Fruit fly (Drosophila melanogaster) whole organism, prepupa: ENCODE results near the gene CG11396.
A peak's percentile ranks its signal among the peaks of the same experiment; 100 is the strongest.

Experiments used
- Blimp-1 ChIP-seq: fragments of 200-800 bp; sonication (Bioruptor generic); optimal IDR thresholded peaks from 3 replicates; lab custom pipeline; 2017; ENCODE audit warnings: missing biosample characterization, missing genetic modification characterization, mild to moderate bottlenecking, moderate library complexity, missing genetic modification reagents
- CG10631 ChIP-seq: fragments of 200-800 bp; sonication (Bioruptor generic); optimal IDR thresholded peaks from 2 replicates; lab custom pipeline; 2016; ENCODE audit warnings: missing biosample characterization, missing genetic modification characterization
- CG15336 ChIP-seq: fragments of 200-800 bp; sonication (Bioruptor generic); IDR thresholded peaks from 2 replicates; pipeline ENCODE4 v1.3.6; 2022; ENCODE audit warnings: missing biosample characterization, missing genetic modification characterization
- CG16779 ChIP-seq: fragments of 200-800 bp; sonication (Bioruptor generic); optimal IDR thresholded peaks from 3 replicates; lab custom pipeline; 2017; ENCODE audit warnings: missing biosample characterization, mild to moderate bottlenecking, missing genetic modification characterization
- CG31627 ChIP-seq: fragments of 200-800 bp; sonication (Bioruptor generic); optimal IDR thresholded peaks from 3 replicates; lab custom pipeline; 2016; ENCODE audit warnings: missing biosample characterization, missing genetic modification characterization
- CG32006 ChIP-seq: fragments of 200-800 bp; sonication (Bioruptor generic); optimal IDR thresholded peaks from 3 replicates; lab custom pipeline; 2017; ENCODE audit warnings: missing biosample characterization, mild to moderate bottlenecking, missing genetic modification characterization
- CG34406 ChIP-seq: fragments of 200-800 bp; sonication (Bioruptor generic); optimal IDR thresholded peaks from 3 replicates; lab custom pipeline; 2016; ENCODE audit warnings: missing biosample characterization, missing genetic modification characterization
- CG4318 ChIP-seq: fragments of 200-800 bp; sonication (Bioruptor generic); optimal IDR thresholded peaks from 3 replicates; lab custom pipeline; 2017; ENCODE audit warnings: missing biosample characterization, mild to moderate bottlenecking, missing genetic modification characterization
- CG6163 ChIP-seq: fragments of 200-800 bp; sonication (Bioruptor generic); IDR thresholded peaks from 3 replicates; pipeline ENCODE4 v1.3.6; 2022; ENCODE audit warnings: missing biosample characterization, missing genetic modification characterization
- CG6792 ChIP-seq: fragments of 200-800 bp; sonication (Bioruptor generic); optimal IDR thresholded peaks from 3 replicates; lab custom pipeline; 2016; ENCODE audit warnings: missing biosample characterization, missing genetic modification characterization
- CG7368 ChIP-seq: fragments of 200-800 bp; sonication (Bioruptor generic); optimal IDR thresholded peaks from 3 replicates; lab custom pipeline; 2016; ENCODE audit warnings: missing biosample characterization, missing genetic modification characterization
- CG8319 ChIP-seq: fragments of 200-800 bp; sonication (Bioruptor generic); optimal IDR thresholded peaks from 3 replicates; lab custom pipeline; 2016; ENCODE audit warnings: missing biosample characterization, missing genetic modification characterization
- CG8632 ChIP-seq: fragments of 200-800 bp; sonication (Bioruptor generic); optimal IDR thresholded peaks from 3 replicates; lab custom pipeline; 2016; ENCODE audit warnings: missing biosample characterization, missing genetic modification characterization
- CG9139 ChIP-seq: fragments of 200-800 bp; sonication (Bioruptor generic); optimal IDR thresholded peaks from 3 replicates; lab custom pipeline; 2017; ENCODE audit warnings: missing biosample characterization, mild to moderate bottlenecking, missing genetic modification characterization
- Eip75B ChIP-seq: fragments of 200-800 bp; sonication (Bioruptor generic); optimal IDR thresholded peaks from 3 replicates; lab custom pipeline; 2016; ENCODE audit warnings: missing biosample characterization, missing genetic modification characterization
- Eip78C ChIP-seq: fragments of 200-800 bp; sonication (Bioruptor generic); peaks from one replicate; lab custom pipeline; 2016; ENCODE audit warnings: missing biosample characterization, missing genetic modification characterization
- Eip93F ChIP-seq: fragments of 200-800 bp; sonication (Bioruptor generic); optimal IDR thresholded peaks from 2 replicates; lab custom pipeline; 2016; ENCODE audit warnings: missing biosample characterization, mild to moderate bottlenecking, missing genetic modification characterization
- Ets96B ChIP-seq: fragments of 200-800 bp; optimal IDR thresholded peaks from 2 replicates; lab custom pipeline; 2019; ENCODE audit warnings: missing biosample characterization, mild to moderate bottlenecking, missing genetic modification characterization, moderate library complexity
- Hr39 ChIP-seq: fragments of 200-800 bp; sonication (Bioruptor generic); optimal IDR thresholded peaks from 2 replicates; lab custom pipeline; 2016; ENCODE audit warnings: missing biosample characterization, missing genetic modification characterization
- Hr4 ChIP-seq: fragments of 200-800 bp; sonication (Bioruptor generic); optimal IDR thresholded peaks from 3 replicates; lab custom pipeline; 2016; ENCODE audit warnings: missing biosample characterization, missing genetic modification characterization
- Met ChIP-seq: fragments of 200-800 bp; sonication (Bioruptor generic); optimal IDR thresholded peaks from 3 replicates; lab custom pipeline; 2016; ENCODE audit warnings: missing biosample characterization, missing genetic modification characterization
- Smox ChIP-seq: fragments of 200-800 bp; sonication (Bioruptor generic); optimal IDR thresholded peaks from 3 replicates; lab custom pipeline; 2016; ENCODE audit warnings: missing biosample characterization, missing genetic modification characterization
- Sox102F ChIP-seq: fragments of 200-800 bp; sonication (Bioruptor generic); optimal IDR thresholded peaks from 2 replicates; lab custom pipeline; 2016; ENCODE audit warnings: missing biosample characterization, mild to moderate bottlenecking, missing genetic modification characterization
- Sox14 ChIP-seq: fragments of 200-800 bp; sonication (Bioruptor generic); optimal IDR thresholded peaks from 3 replicates; lab custom pipeline; 2016; ENCODE audit warnings: missing biosample characterization, missing genetic modification characterization
- achi ChIP-seq: fragments of 200-800 bp; sonication (Bioruptor generic); optimal IDR thresholded peaks from 3 replicates; lab custom pipeline; 2016; ENCODE audit warnings: missing biosample characterization, missing genetic modification characterization
- acj6 ChIP-seq: fragments of 200-800 bp; sonication (Bioruptor generic); optimal IDR thresholded peaks from 3 replicates; lab custom pipeline; 2016; ENCODE audit warnings: missing biosample characterization, missing genetic modification characterization
- cyc ChIP-seq: fragments of 200-800 bp; sonication (Bioruptor generic); optimal IDR thresholded peaks from 3 replicates; lab custom pipeline; 2016; ENCODE audit warnings: missing biosample characterization, missing genetic modification characterization
- dsx ChIP-seq: fragments of 200-800 bp; optimal IDR thresholded peaks from 3 replicates; lab custom pipeline; 2019; ENCODE audit warnings: missing biosample characterization, mild to moderate bottlenecking, missing genetic modification characterization, moderate library complexity; ENCODE audit not compliant: poor library complexity, severe bottlenecking
- esn ChIP-seq: fragments of 200-800 bp; sonication (Bioruptor generic); optimal IDR thresholded peaks from 2 replicates; lab custom pipeline; 2016; ENCODE audit warnings: missing biosample characterization, mild to moderate bottlenecking, missing genetic modification characterization, moderate library complexity
- fkh ChIP-seq: fragments of 200-800 bp; sonication (Bioruptor generic); optimal IDR thresholded peaks from 3 replicates; lab custom pipeline; 2017; ENCODE audit warnings: missing biosample characterization, mild to moderate bottlenecking, missing genetic modification characterization, moderate library complexity
- lz ChIP-seq: fragments of 200-800 bp; sonication (Bioruptor generic); optimal IDR thresholded peaks from 3 replicates; lab custom pipeline; 2016; ENCODE audit warnings: missing biosample characterization, missing genetic modification characterization
- net ChIP-seq: fragments of 200-800 bp; sonication (Bioruptor generic); optimal IDR thresholded peaks from 3 replicates; lab custom pipeline; 2016; ENCODE audit warnings: missing biosample characterization, missing genetic modification characterization
- pdm3 ChIP-seq: fragments of 200-800 bp; sonication (Bioruptor generic); optimal IDR thresholded peaks from 3 replicates; lab custom pipeline; 2016; ENCODE audit warnings: missing biosample characterization, missing genetic modification characterization
- spab ChIP-seq: fragments of 200-800 bp; sonication (Bioruptor generic); optimal IDR thresholded peaks from 2 replicates; lab custom pipeline; 2017; ENCODE audit warnings: missing biosample characterization, mild to moderate bottlenecking, missing genetic modification characterization, missing genetic modification reagents
- topi ChIP-seq: fragments of 200-800 bp; sonication (Bioruptor generic); optimal IDR thresholded peaks from 3 replicates; lab custom pipeline; 2016; ENCODE audit warnings: missing biosample characterization, missing genetic modification characterization
- vri ChIP-seq: fragments of 200-800 bp; sonication (Bioruptor generic); optimal IDR thresholded peaks from 3 replicates; lab custom pipeline; 2016; ENCODE audit warnings: missing biosample characterization, mild to moderate bottlenecking, missing genetic modification characterization

The CG11396 gene

dm6 chr3L:20787835-20788380, at the start of gene CG11396:
Gene CG11396 (minus strand): TSS chr3L:20788137.
- TF ChIP-seq CG8632: no peak
- peak; percentile 52 for TF ChIP-seq achi (GFP tag; lab: Kevin White, UChicago)
- peak; percentile 39 for TF ChIP-seq esn (GFP tag; lab: Kevin White, UChicago)
- TF ChIP-seq Eip78C: peak; percentile 45
- peak; percentile 62 for TF ChIP-seq Sox14

DNA sequence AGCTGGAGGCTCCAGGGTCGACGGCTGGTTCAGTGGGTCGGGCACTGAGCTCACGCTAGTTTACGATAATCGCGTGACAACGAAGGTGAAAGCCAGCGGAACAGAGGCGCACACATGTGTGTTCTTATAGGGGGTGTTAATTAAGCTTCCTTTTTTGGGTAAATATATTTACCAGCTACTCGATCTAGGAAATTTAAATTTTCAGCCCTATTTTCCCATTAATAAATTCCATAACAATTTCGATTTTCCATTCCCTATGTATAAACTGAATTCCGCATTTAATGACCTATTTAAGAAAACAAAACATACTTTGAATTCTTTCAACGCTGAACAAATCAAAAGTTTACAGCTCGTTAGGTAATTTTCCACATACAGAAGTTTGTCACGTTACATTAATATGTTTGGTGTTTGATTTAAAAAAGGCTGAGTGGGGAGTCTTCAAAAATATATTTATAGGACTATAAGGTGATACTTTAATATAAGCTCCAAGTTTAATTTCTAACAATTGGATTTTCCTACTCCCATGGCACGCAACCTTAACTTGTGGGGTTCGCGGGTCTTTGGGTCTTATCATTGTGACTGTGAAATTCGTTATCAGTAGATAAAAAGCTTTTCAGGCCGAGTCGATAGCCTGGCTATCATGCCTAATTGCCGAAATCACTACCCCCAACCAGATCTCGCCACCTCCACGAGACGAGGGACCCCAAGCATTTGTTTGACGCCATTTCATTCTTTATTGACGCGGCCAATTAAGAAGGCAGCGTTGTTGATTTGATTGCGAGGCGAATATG, 49.3 kb upstream of the CG11396 start, which contains the start of gene CG13255:
CG13255 (plus strand) TSS at position 449 of the 791 bp plus-strand sequence.
- TF ChIP-seq CG8319 (GFP tag; lab: Kevin White, UChicago): peak; percentile 0
- peak; percentile 13 for TF ChIP-seq CG6792 (GFP tag; lab: Kevin White, UChicago)
- peak; percentile 47 for TF ChIP-seq Hr39 (GFP tag; lab: Kevin White, UChicago)
- peak; percentile 19 for TF ChIP-seq lz
- TF ChIP-seq fkh (GFP tag; lab: Kevin White, UChicago): peak; percentile 15
- no peak for TF ChIP-seq vri
- no peak for TF ChIP-seq CG16779 (tag; lab: Kevin White, UChicago)
- TF ChIP-seq Eip75B: peak; percentile 29
- TF ChIP-seq CG6163 (GFP tag; lab: Robert Waterston, UW): no peak
- TF ChIP-seq cyc (GFP tag; lab: Kevin White, UChicago): peak; percentile 2
- peak; percentile 15 for TF ChIP-seq Met
- TF ChIP-seq Eip93F (GFP tag; lab: Kevin White, UChicago): peak; percentile 18
- peak; percentile 9 for TF ChIP-seq topi (GFP tag; lab: Kevin White, UChicago)
- peak; percentile 48 for TF ChIP-seq Eip78C
- peak; percentile 56 for TF ChIP-seq esn (GFP tag; lab: Kevin White, UChicago)
- peak; percentile 4 for TF ChIP-seq acj6 (GFP tag; lab: Kevin White, UChicago)
- no peak for TF ChIP-seq Hr4 (GFP tag; lab: Kevin White, UChicago)
- TF ChIP-seq CG31627 (GFP tag; lab: Kevin White, UChicago): peak; percentile 34
- TF ChIP-seq, all 60 proteins: peak for 14

- TF ChIP-seq CG8632 (no peak), Eip78C (no peak), spab (GFP tag; lab: Kevin White, UChicago) (no peak), CG15336 (GFP tag; lab: Robert Waterston, UW) (no peak), CG7368 (no peak), Ets96B (no peak), CG32006 (GFP tag; lab: Kevin White, UChicago) (no peak), CG10631 (GFP tag; lab: Kevin White, UChicago) (no peak), dsx (no peak), Smox (GFP tag; lab: Kevin White, UChicago) (no peak), CG34406 (GFP tag; lab: Kevin White, UChicago) (no peak), CG9139 (GFP tag; lab: Kevin White, UChicago) (no peak), net (GFP tag; lab: Kevin White, UChicago) (no peak), fkh (GFP tag; lab: Kevin White, UChicago) (no peak), Blimp-1 (GFP tag; lab: Kevin White, UChicago) (no peak), Hr4 (GFP tag; lab: Kevin White, UChicago) (no peak), Hr39 (GFP tag; lab: Kevin White, UChicago) (no peak)
These were observed 47.9 kb upstream of the CG11396 start, which contains the start of gene CG3288 for dm6 chr3L:20835882-20836281. Gene CG3288 (plus strand): TSS chr3L:20836182.

DNA sequence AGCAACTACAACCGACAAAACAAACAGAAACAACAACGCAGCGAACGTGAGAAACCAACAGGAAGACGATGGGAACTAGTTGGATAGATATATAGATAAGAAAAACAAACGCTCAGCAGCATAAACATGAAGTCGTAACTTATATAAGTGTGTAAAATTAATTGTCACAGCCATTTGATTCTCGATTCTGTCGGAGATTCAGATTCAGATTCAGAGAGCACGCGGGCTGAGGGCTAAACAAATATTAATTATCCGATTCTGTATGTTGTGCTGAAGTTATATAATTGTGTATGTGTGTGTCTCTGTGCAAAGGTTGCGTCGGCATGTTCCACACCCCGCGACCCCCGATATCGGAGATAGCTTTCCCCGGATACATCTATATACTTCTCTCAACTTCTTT, 46.2 kb upstream of the CG11396 start:
- TF ChIP-seq Eip78C: peak; percentile 29
- TF ChIP-seq pdm3: no peak
- no peak for TF ChIP-seq Sox102F (GFP tag; lab: Kevin White, UChicago)
- TF ChIP-seq CG4318 (GFP tag; lab: Kevin White, UChicago): no peak
